Fruit fly (Drosophila melanogaster): Measurements from ENCODE around the gene Herc4.
A peak's percentile ranks its signal among the peaks of the same experiment; 100 is the strongest.

Herc4 gene

DNA sequence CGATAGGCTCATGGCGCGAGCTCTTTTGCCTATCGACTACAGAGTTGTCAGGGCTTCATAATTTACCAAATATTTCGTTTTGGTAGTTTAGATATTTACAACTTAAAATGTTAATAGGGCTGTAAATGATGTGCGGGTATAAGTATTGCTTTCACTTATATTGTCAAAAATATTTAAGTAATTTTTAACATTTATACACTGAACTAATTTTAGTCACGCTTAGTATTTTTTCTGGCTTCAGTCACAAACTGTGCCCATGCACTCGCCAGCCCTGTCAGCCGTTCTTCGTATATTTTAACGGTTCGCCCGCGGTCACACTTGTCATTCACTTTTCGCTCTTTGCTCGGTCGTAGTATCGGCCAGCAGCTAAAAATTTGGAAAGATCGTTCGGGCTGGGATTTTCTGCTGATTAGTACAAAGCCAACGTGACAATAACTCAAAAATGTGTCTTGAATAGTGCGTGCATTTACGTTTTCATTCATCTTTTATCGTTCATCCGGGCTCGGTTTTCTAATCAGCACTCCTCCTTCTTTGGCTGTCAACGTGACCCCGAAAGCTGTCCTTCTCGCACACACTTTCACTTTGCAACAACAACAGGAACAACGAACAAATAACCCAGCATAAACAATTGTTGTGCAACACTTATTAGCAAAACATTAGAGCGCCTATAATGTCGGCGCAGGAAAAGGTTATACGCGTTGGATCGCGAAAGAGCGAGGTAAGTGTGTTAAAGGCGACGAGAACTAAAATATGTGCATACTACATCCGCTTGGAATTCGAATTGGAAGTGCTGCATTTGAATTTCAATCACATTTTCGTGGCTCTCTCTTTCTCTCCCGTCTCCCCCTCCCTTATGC is 21.3 kb downstream of the Herc4 start, which contains the start of the genes Hmbs and CG2211 (continued):
- TF ChIP-seq Hr39 (GFP tag; optimal IDR thresholded peaks at IDR 0.05) (peak; percentile 87), fkh (GFP tag; optimal IDR thresholded peaks at IDR 0.05) (peak; percentile 22), pdm3 (GFP tag; optimal IDR thresholded peaks at IDR 0.05) (no peak), CG11902 (GFP tag; optimal IDR thresholded peaks at IDR 0.05) (peak; percentile 68), svp (GFP tag) (no peak), Sox14 (GFP tag; optimal IDR thresholded peaks at IDR 0.05) (peak; percentile 92), CG32006 (GFP tag; optimal IDR thresholded peaks at IDR 0.05) (no peak), CG6163 (GFP tag; IDR thresholded peaks at IDR 0.05) (peak; percentile 81), net (GFP tag; optimal IDR thresholded peaks at IDR 0.05) (no peak), Eip93F (GFP tag; optimal IDR thresholded peaks at IDR 0.05) (no peak), CG8319 (GFP tag; optimal IDR thresholded peaks at IDR 0.05) (no peak), Lpt (GFP tag; optimal IDR thresholded peaks at IDR 0.05) (peak; percentile 58), CG6808 (GFP tag; optimal IDR thresholded peaks at IDR 0.05) (peak; percentile 74), Ets21C (GFP tag; optimal IDR thresholded peaks at IDR 0.05) (peak; percentile 64), Sox15 (GFP tag; optimal IDR thresholded peaks at IDR 0.05) (peak; percentile 58), CG6854 (GFP tag; optimal IDR thresholded peaks at IDR 0.05) (peak; percentile 73), CG6792 (GFP tag; optimal IDR thresholded peaks at IDR 0.05) (peak; percentile 69)

DNA sequence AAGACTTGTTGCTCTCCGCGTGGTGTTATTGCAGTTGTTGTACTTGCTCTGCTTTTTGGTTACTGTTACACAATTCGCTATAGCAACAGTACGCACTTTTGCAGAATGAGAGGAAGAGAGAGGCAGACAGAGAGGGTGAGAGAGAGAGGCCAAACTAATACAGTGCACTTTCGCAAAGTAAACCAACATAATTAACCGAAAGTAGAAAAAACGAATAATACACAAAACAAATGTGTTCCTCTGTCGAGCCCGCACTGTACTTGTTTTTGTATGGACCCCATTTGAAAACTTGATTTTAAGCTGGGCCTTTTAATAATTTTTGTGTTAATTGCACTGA is 21.9 kb downstream of the Herc4 start:
- TF ChIP-seq CG3032 (tag; optimal IDR thresholded peaks at IDR 0.05) (no peak), Blimp-1 (GFP tag; optimal IDR thresholded peaks at IDR 0.05) (no peak), lz (GFP tag; optimal IDR thresholded peaks at IDR 0.05) (peak; percentile 61), CG11902 (GFP tag; optimal IDR thresholded peaks at IDR 0.05) (no peak), Eip78C (GFP tag) (peak; percentile 94), salr (GFP tag; optimal IDR thresholded peaks at IDR 0.05) (no peak), CG8119 (GFP tag; IDR thresholded peaks at IDR 0.05) (peak; percentile 61; the same call in 1 of the 3 replicates), cyc (GFP tag; optimal IDR thresholded peaks at IDR 0.05) (peak; percentile 56), CG6276 (GFP tag; optimal IDR thresholded peaks at IDR 0.05) (no peak), CG9139 (GFP tag; optimal IDR thresholded peaks at IDR 0.05) (no peak), CG6792 (GFP tag; optimal IDR thresholded peaks at IDR 0.05) (peak; percentile 17), Hr38 (GFP tag; optimal IDR thresholded peaks at IDR 0.05) (no peak), CG6808 (GFP tag; optimal IDR thresholded peaks at IDR 0.05) (no peak), CG8319 (GFP tag; optimal IDR thresholded peaks at IDR 0.05) (no peak), CG15336 (GFP tag; IDR thresholded peaks at IDR 0.05) (peak; percentile 86), fd85E (GFP tag; optimal IDR thresholded peaks at IDR 0.05) (no peak), Lpt (GFP tag; optimal IDR thresholded peaks at IDR 0.05) (peak; percentile 62), Eip93F (GFP tag; optimal IDR thresholded peaks at IDR 0.05) (no peak), Sox14 (GFP tag; optimal IDR thresholded peaks at IDR 0.05) (peak; percentile 67), Gug (GFP tag; IDR thresholded peaks at IDR 0.05) (peak; percentile 70), CG16779 (tag; optimal IDR thresholded peaks at IDR 0.05) (no peak), Met (GFP tag; optimal IDR thresholded peaks at IDR 0.05) (peak; percentile 64), CG10631 (GFP tag; optimal IDR thresholded peaks at IDR 0.05) (peak; percentile 26), acj6 (GFP tag; optimal IDR thresholded peaks at IDR 0.05) (peak; percentile 57), Eip75B (GFP tag; optimal IDR thresholded peaks at IDR 0.05) (peak; percentile 46), svp (GFP tag) (peak; percentile 88), Hr39 (GFP tag; optimal IDR thresholded peaks at IDR 0.05) (peak; percentile 65), CG11294 (GFP tag; IDR thresholded peaks at IDR 0.05) (peak; percentile 81), Hr4 (GFP tag; optimal IDR thresholded peaks at IDR 0.05) (peak; percentile 86), Sox102F (GFP tag; optimal IDR thresholded peaks at IDR 0.05) (peak; percentile 51), eg (GFP tag; IDR thresholded peaks at IDR 0.05) (peak; percentile 85), CG10669 (GFP tag; optimal IDR thresholded peaks at IDR 0.05) (peak; percentile 16), CG3919 (GFP tag; optimal IDR thresholded peaks at IDR 0.05) (peak; percentile 69), CG11762 (GFP tag; optimal IDR thresholded peaks at IDR 0.05; ENCODE audit: insufficient read depth) (peak; percentile 26), CG6854 (GFP tag; optimal IDR thresholded peaks at IDR 0.05) (no peak), Sox15 (GFP tag; optimal IDR thresholded peaks at IDR 0.05) (no peak), esn (GFP tag; optimal IDR thresholded peaks at IDR 0.05) (peak; percentile 68), CG4318 (GFP tag; optimal IDR thresholded peaks at IDR 0.05) (no peak), dac (GFP tag; optimal IDR thresholded peaks at IDR 0.05) (peak; percentile 27), achi (GFP tag; optimal IDR thresholded peaks at IDR 0.05) (peak; percentile 58), CG32006 (GFP tag; optimal IDR thresholded peaks at IDR 0.05) (peak; percentile 67), pdm3 (GFP tag; optimal IDR thresholded peaks at IDR 0.05) (peak; percentile 60), net (GFP tag; optimal IDR thresholded peaks at IDR 0.05) (peak; percentile 55), spab (GFP tag; optimal IDR thresholded peaks at IDR 0.05) (no peak)
